Worm (Caenorhabditis elegans): ENCODE measurements around the gene ZK488.5.

The ZK488.5 gene

DNA sequence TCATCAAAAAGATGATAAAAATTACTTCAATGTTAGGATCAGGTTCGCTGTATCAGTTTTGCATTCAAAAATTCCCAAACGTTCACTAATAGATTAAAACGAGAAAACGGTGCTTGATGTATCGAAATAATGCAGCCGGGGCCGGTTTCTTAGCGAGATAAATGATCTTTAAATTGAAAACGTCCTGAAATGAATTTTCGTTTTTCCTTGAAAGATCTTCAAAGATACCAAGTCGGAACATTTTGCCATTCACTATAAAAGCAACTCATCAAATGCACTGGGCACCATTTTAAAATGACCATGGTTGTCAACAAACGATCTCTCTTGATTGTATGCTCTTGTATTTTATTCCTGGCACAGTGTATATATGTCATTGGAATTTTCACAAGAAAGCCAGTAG is 17.0 kb upstream of the ZK488.5 start, which contains the start of gene K06H6.5:
K06H6.5 (plus strand) TSS at position 301 of the 400 bp plus-strand sequence.
- no peak for TF ChIP-seq mab-9 (GFP tag; IDR thresholded peaks at IDR 0.05)
- no peak for TF ChIP-seq zip-4 (GFP tag; optimal IDR thresholded peaks at IDR 0.05)
- TF ChIP-seq unc-62 (GFP tag; optimal IDR thresholded peaks at IDR 0.05), result no peak
- TF ChIP-seq Y116A8C.19 (tag; optimal IDR thresholded peaks at IDR 0.05; ENCODE audit: borderline replicate concordance), result no peak
- TF ChIP-seq nhr-90 (tag; optimal IDR thresholded peaks at IDR 0.05; ENCODE audit: poor library complexity), result no peak
- TF ChIP-seq nhr-28 (tag; optimal IDR thresholded peaks at IDR 0.05), result no peak
- no peak for TF ChIP-seq F16B12.6 (tag; optimal IDR thresholded peaks at IDR 0.05)
- TF ChIP-seq vab-15 (tag; optimal IDR thresholded peaks at IDR 0.05), result no peak
- TF ChIP-seq blmp-1 (tag; optimal IDR thresholded peaks at IDR 0.05), result no peak
- no peak for TF ChIP-seq nhr-19 (GFP tag; conservative IDR thresholded peaks at IDR 0.05)
- no peak for TF ChIP-seq aly-2 (tag; optimal IDR thresholded peaks at IDR 0.05)
- TF ChIP-seq mdl-1 (tag; optimal IDR thresholded peaks at IDR 0.05), result no peak
- no peak for TF ChIP-seq pax-3 (tag; optimal IDR thresholded peaks at IDR 0.05)
- no peak for TF ChIP-seq fos-1 (tag; optimal IDR thresholded peaks at IDR 0.05)
- no peak for TF ChIP-seq nhr-85 (tag)
- no peak for TF ChIP-seq nhr-47 (tag; optimal IDR thresholded peaks at IDR 0.05)
- TF ChIP-seq C16A3.4 (tag; optimal IDR thresholded peaks at IDR 0.05), result no peak

DNA sequence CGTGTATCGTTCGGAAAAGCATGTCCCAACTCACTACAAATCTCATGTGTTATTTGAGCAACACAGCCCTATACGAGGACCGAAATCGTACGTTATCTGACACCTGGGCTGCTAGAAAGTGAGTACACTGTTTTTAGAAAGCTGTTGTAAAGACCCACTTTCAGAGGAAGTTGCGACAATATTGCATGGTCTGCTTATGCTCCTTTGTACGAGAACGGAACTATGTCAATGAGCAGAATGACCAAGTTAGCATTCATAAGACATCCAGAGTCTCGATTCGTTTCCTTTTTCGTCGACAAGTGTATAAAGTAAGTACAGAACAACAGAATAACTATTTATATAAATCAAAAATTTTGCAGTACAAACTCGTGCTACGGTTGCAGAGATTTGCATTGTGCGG is 16.1 kb upstream of the ZK488.5 start:
- no peak for TF ChIP-seq alr-1 (tag; optimal IDR thresholded peaks at IDR 0.05; ENCODE audit: borderline replicate concordance)
- no peak for TF ChIP-seq tlp-1 (tag; optimal IDR thresholded peaks at IDR 0.05)
- no peak for TF ChIP-seq hlh-17 (GFP tag; optimal IDR thresholded peaks at IDR 0.05; ENCODE audit: borderline replicate concordance)
- no peak for TF ChIP-seq nhr-20 (tag; optimal IDR thresholded peaks at IDR 0.05)
- TF ChIP-seq nhr-77 (tag; optimal IDR thresholded peaks at IDR 0.05), result no peak
- TF ChIP-seq nhr-71 (tag; optimal IDR thresholded peaks at IDR 0.05), result no peak
- TF ChIP-seq grh-1 (GFP tag; IDR thresholded peaks at IDR 0.05), result no peak
- TF ChIP-seq unc-86 (tag; optimal IDR thresholded peaks at IDR 0.05), result no peak
- TF ChIP-seq sup-37 (GFP tag; optimal IDR thresholded peaks at IDR 0.05), result no peak
- no peak for TF ChIP-seq lin-14 (GFP tag; optimal IDR thresholded peaks at IDR 0.05)
- no peak for TF ChIP-seq ceh-82 (tag; optimal IDR thresholded peaks at IDR 0.05)

DNA sequence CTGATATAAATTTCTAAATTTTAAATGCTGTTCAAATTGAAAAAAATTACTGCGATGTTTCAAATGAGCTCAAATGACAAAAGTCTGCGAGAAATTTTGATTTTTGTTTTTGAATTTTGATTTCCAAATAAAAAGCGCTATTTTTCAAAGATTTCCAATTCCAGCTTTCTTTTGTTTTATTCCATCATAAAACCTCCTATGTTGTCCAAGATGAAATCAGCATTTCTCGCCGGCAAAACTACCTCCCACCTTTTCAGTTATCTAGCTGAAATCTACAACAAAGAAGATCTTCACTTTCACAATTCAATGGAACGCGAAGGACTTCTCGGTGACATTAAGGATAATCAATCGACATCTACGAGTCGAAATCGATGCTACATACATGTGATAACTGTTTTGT is 14.1 kb upstream of the ZK488.5 start, which contains the start of gene K06H6.4:
K06H6.4 (plus strand) TSS at position 301 of the 400 bp plus-strand sequence.
- TF ChIP-seq Y116A8C.19 (tag; optimal IDR thresholded peaks at IDR 0.05; ENCODE audit: borderline replicate concordance), result no peak
- TF ChIP-seq blmp-1 (tag; optimal IDR thresholded peaks at IDR 0.05), result peak; percentile 29
- no peak for TF ChIP-seq ztf-4 (tag; optimal IDR thresholded peaks at IDR 0.05)

DNA sequence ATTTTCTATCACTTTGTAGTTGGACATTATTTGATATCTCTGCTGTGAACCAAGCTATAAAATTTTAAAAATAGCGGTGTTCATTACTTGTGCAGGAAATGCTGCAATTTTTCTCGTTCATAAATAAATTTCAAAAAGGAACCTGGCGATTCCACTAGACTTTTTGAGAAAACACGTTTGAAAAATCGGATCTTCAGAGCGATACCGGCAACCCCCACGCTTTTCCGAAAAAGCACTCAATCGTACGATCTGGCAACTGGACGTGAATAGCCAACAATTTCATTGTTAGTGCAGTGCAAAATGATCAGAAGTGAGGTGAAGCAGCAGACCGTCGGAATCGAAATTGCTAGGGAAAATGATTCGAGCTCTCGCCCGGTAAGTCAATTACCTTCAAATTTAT is 11.4 kb upstream of the ZK488.5 start, which contains the start of gene nstp-7:
nstp-7 (plus strand) TSS at position 301 of the 400 bp plus-strand sequence.
- TF ChIP-seq tlp-1 (tag; optimal IDR thresholded peaks at IDR 0.05) (no peak), ztf-4 (tag; optimal IDR thresholded peaks at IDR 0.05) (no peak)

DNA sequence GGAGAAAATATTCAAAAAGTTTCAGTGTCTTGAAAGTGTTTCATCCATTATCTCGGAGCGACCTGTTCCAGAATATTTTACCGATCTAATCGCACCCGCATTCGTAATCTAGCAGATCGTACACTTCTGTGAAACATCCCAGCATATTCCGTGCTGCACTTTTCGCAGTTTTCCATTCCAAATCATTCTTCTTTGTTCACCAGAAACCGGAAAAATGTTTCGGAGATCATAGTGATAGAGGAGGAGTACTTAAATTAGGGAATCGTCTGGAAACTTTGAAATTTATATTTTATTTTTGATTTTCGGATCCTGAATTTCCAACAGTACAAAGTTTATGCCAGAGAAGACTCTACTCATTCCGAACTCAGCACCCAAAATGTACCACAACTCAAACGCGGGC is 7.6 kb upstream of the ZK488.5 start, which contains the start of gene K06H6.2:
K06H6.2 (plus strand) TSS at position 301 of the 400 bp plus-strand sequence.
- TF ChIP-seq sptf-1 (tag; optimal IDR thresholded peaks at IDR 0.05) (no peak), xbp-1 (tag; optimal IDR thresholded peaks at IDR 0.05) (no peak), sox-4 (tag; optimal IDR thresholded peaks at IDR 0.05) (no peak), sup-37 (GFP tag; optimal IDR thresholded peaks at IDR 0.05) (no peak), ama-1 (optimal IDR thresholded peaks at IDR 0.05) (no peak), nhr-19 (GFP tag; conservative IDR thresholded peaks at IDR 0.05) (no peak), lsy-2 (tag; optimal IDR thresholded peaks at IDR 0.05) (no peak), unc-62 (GFP tag; optimal IDR thresholded peaks at IDR 0.05) (no peak), efl-1 (optimal IDR thresholded peaks at IDR 0.05) (no peak), efl-1 (GFP tag; optimal IDR thresholded peaks at IDR 0.05 in 1 of 2) (no peak), fos-1 (tag; optimal IDR thresholded peaks at IDR 0.05) (no peak), hlh-4 (tag; optimal IDR thresholded peaks at IDR 0.05) (no peak), ceh-8 (GFP tag; optimal IDR thresholded peaks at IDR 0.05) (no peak), ceh-90 (tag; optimal IDR thresholded peaks at IDR 0.05) (no peak)
